Worm (Caenorhabditis elegans) whole organism, late embryonic: ENCODE measurements around the gene F59F5.4.

Source experiments
- F13H6.1 ChIP-seq: sonication (generic microtip); optimal IDR thresholded peaks from 2 replicates; lab custom pipeline; 2016; ENCODE audit warnings: missing genetic modification characterization, missing compliant biosample characterization
- ceh-14 ChIP-seq: sonication (generic microtip); optimal IDR thresholded peaks from 2 replicates; lab custom pipeline; 2016; ENCODE audit warnings: missing genotype, missing genetic modification characterization, missing compliant biosample characterization
- ceh-6 ChIP-seq: fragments of 200-800 bp; sonication (Bioruptor generic); optimal IDR thresholded peaks from 2 replicates; lab custom pipeline; 2018; ENCODE audit warnings: mild to moderate bottlenecking, missing genetic modification characterization, missing compliant biosample characterization
- elt-2 ChIP-seq: sonication (generic microtip); optimal IDR thresholded peaks from 2 replicates; lab custom pipeline; 2016; ENCODE audit warnings: missing genetic modification reagents, missing genetic modification characterization, missing compliant biosample characterization
- fkh-10 ChIP-seq: fragments of 150-350 bp; optimal IDR thresholded peaks from 2 replicates; lab custom pipeline; 2014; ENCODE audit warnings: missing biosample characterization, missing genetic modification reagents, missing genetic modification characterization
- fkh-6 ChIP-seq: sonication (generic microtip); optimal IDR thresholded peaks from 2 replicates; lab custom pipeline; 2016; ENCODE audit warnings: missing genetic modification characterization, missing compliant biosample characterization
- hlh-30 ChIP-seq: sonication (generic microtip); optimal IDR thresholded peaks from 2 replicates; lab custom pipeline; 2017; ENCODE audit warnings: antibody characterized with exemption, missing genetic modification characterization, missing compliant biosample characterization; ENCODE audit not compliant: insufficient read depth
- madf-2 ChIP-seq: sonication (generic microtip); optimal IDR thresholded peaks from 2 replicates; lab custom pipeline; 2017; ENCODE audit warnings: missing genetic modification characterization, missing compliant biosample characterization
- mec-3 ChIP-seq: sonication (generic microtip); optimal IDR thresholded peaks from 2 replicates; lab custom pipeline; 2016; ENCODE audit warnings: borderline replicate concordance, missing genetic modification characterization, missing compliant biosample characterization
- nhr-11 ChIP-seq: fragments of 150-350 bp; optimal IDR thresholded peaks from 2 replicates; lab custom pipeline; 2014; ENCODE audit warnings: missing biosample characterization, missing genetic modification characterization
- pax-1 ChIP-seq: fragments of 150-350 bp; optimal IDR thresholded peaks from 2 replicates; lab custom pipeline; 2014; ENCODE audit warnings: missing biosample characterization, missing genetic modification characterization
- sox-2 ChIP-seq: fragments of 200-800 bp; sonication (Bioruptor generic); IDR thresholded peaks from 2 replicates; pipeline ENCODE4 v1.3.6; 2022; ENCODE audit warnings: missing genetic modification reagents, missing genetic modification characterization, missing compliant biosample characterization
- ttx-3 ChIP-seq: sonication (generic microtip); optimal IDR thresholded peaks from 2 replicates; lab custom pipeline; 2016; ENCODE audit warnings: missing genetic modification reagents, missing genetic modification characterization, missing compliant biosample characterization
- ztf-16 ChIP-seq: sonication (generic microtip); optimal IDR thresholded peaks from 2 replicates; lab custom pipeline; 2017; ENCODE audit warnings: missing genetic modification characterization, missing compliant biosample characterization

DNA sequence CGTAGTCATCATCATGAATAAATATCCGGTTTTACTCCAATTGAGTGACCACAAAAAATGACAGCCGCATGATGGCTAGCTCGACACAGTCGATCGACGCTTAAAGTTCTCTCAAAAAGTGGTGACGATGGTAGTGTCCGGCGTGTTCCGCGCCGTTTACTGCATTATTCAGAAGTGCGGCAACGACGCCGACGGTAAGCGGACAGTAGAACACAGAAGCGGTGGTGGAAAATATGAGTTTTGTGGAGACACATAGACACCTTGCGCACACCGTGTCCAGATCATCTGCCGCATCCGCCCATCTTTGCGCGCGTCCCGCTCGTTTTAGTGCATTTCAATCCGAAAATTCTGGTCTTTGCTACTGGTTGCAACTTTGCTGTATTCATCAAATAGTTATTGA lies 16.4 kb downstream of the F59F5.4 start, which contains the start of gene F59F5.7:
- no peak for TF ChIP-seq madf-2
- TF ChIP-seq fkh-10 (GFP tag; lab: Kevin White, UChicago), result no peak
- TF ChIP-seq ttx-3, result no peak
- no peak for TF ChIP-seq fkh-6 (tag; lab: Kevin White, UChicago)
- no peak for TF ChIP-seq mec-3 (tag; lab: Kevin White, UChicago)
- no peak for TF ChIP-seq elt-2 (tag; lab: Kevin White, UChicago)
- no peak for TF ChIP-seq hlh-30
- no peak for TF ChIP-seq pax-1 (tag; lab: Kevin White, UChicago)
- no peak for TF ChIP-seq sox-2 (GFP tag; lab: Robert Waterston, UW)
- no peak for TF ChIP-seq ztf-16 (tag; lab: Kevin White, UChicago)
- no peak for TF ChIP-seq nhr-11 (tag; lab: Kevin White, UChicago)
- no peak for TF ChIP-seq F13H6.1 (tag; lab: Kevin White, UChicago)
- no peak for TF ChIP-seq ceh-14
- no peak for TF ChIP-seq ceh-6 (GFP tag; lab: Kevin White, UChicago)
